Worm (Caenorhabditis elegans) whole organism, young adult: ENCODE data around the gene C55C3.7.

ENCODE experiments used
- B0336.3 ChIP-seq: fragments of 200-800 bp; sonication (Bioruptor generic); IDR thresholded peaks from 2 replicates; pipeline ENCODE4 v1.3.6; 2022; ENCODE audit warnings: missing genetic modification characterization, missing compliant biosample characterization
- F22D6.2 ChIP-seq: sonication (generic microtip); optimal IDR thresholded peaks from 2 replicates; lab custom pipeline; 2016; ENCODE audit warnings: mild to moderate bottlenecking, missing genetic modification characterization, missing compliant biosample characterization
- F23B12.7 ChIP-seq: sonication (generic microtip); optimal IDR thresholded peaks from 2 replicates; lab custom pipeline; 2017; ENCODE audit warnings: missing genetic modification characterization, mild to moderate bottlenecking, missing compliant biosample characterization, antibody characterized with exemption, moderate library complexity; ENCODE audit not compliant: insufficient read depth
- F33H1.4 ChIP-seq: fragments of 200-800 bp; sonication (Bioruptor generic); IDR thresholded peaks from 2 replicates; pipeline ENCODE4 v1.3.6; 2022; ENCODE audit warnings: missing genetic modification reagents, missing genetic modification characterization, missing compliant biosample characterization
- F37B4.10 ChIP-seq: fragments of 200-800 bp; sonication (Bioruptor generic); IDR thresholded peaks from 2 replicates; pipeline ENCODE4 v1.3.6; 2022; ENCODE audit warnings: missing genetic modification characterization, missing compliant biosample characterization
- F52B5.7 ChIP-seq: sonication (generic microtip); optimal IDR thresholded peaks from 2 replicates; lab custom pipeline; 2016; ENCODE audit warnings: mild to moderate bottlenecking, missing genetic modification characterization, missing compliant biosample characterization
- K11D2.4 ChIP-seq: fragments of 200-800 bp; sonication (Bioruptor generic); IDR thresholded peaks from 2 replicates; pipeline ENCODE4 v1.3.6; 2022; ENCODE audit warnings: missing genetic modification reagents, missing genetic modification characterization, missing compliant biosample characterization
- T26A5.8 ChIP-seq: sonication (generic microtip); optimal IDR thresholded peaks from 2 replicates; lab custom pipeline; 2016; ENCODE audit warnings: missing genetic modification characterization, missing compliant biosample characterization
- Y53G8AR.9 ChIP-seq: fragments of 200-800 bp; sonication (Bioruptor generic); conservative IDR thresholded peaks from 2 replicates; pipeline ENCODE4 v1.3.6; 2022; ENCODE audit warnings: missing genetic modification reagents, missing genetic modification characterization, missing compliant biosample characterization
- Y67H2A.10 ChIP-seq: fragments of 200-800 bp; sonication (Bioruptor generic); conservative IDR thresholded peaks from 2 replicates; pipeline ENCODE4 v1.3.6; 2022; ENCODE audit warnings: missing genetic modification reagents, missing genetic modification characterization, missing compliant biosample characterization
- akir-1 ChIP-seq: fragments of 200-800 bp; sonication (Bioruptor generic); optimal IDR thresholded peaks from 2 replicates; lab custom pipeline; 2018; ENCODE audit warnings: mild to moderate bottlenecking, missing genetic modification characterization, moderate library complexity, missing compliant biosample characterization
- attf-6 ChIP-seq: fragments of 200-800 bp; sonication (Bioruptor generic); IDR thresholded peaks from 2 replicates; pipeline ENCODE4 v1.3.6; 2022; ENCODE audit warnings: missing genetic modification reagents, missing genetic modification characterization, missing compliant biosample characterization
- ccch-3 ChIP-seq: fragments of 200-800 bp; sonication (Bioruptor generic); optimal IDR thresholded peaks from 2 replicates; lab custom pipeline; 2018; ENCODE audit warnings: mild to moderate bottlenecking, missing genetic modification characterization, missing compliant biosample characterization
- cebp-1 ChIP-seq, 2 experiments: fragments of 200-800 bp in 1 of 2; sonication (Bioruptor generic) in 1 of 2; sonication (generic microtip) in 1 of 2; IDR thresholded peaks in 1 of 2; optimal IDR thresholded peaks in 1 of 2; 2 replicates each; pipeline versions ENCODE4 v1.3.6 to Lab custom; 2017 to 2022; ENCODE audit warnings: missing compliant biosample characterization in 2 of 2, missing genetic modification characterization in 2 of 2, mild to moderate bottlenecking in 1 of 2, missing genetic modification reagents in 1 of 2, moderate library complexity in 1 of 2
- ceh-79 ChIP-seq: sonication (generic microtip); optimal IDR thresholded peaks from 2 replicates; lab custom pipeline; 2017; ENCODE audit warnings: mild to moderate bottlenecking, missing genetic modification characterization, missing compliant biosample characterization
- dox-1 ChIP-seq: fragments of 200-800 bp; sonication (Bioruptor generic); IDR thresholded peaks from 2 replicates; pipeline ENCODE4 v1.3.6; 2022; ENCODE audit warnings: missing genetic modification reagents, missing genetic modification characterization, missing compliant biosample characterization
- egl-18 ChIP-seq: fragments of 200-800 bp; sonication (Bioruptor generic); IDR thresholded peaks from 2 replicates; pipeline ENCODE4 v1.3.6; 2022; ENCODE audit warnings: missing genetic modification reagents, missing genetic modification characterization, missing compliant biosample characterization
- ets-4 ChIP-seq: fragments of 200-800 bp; sonication (Bioruptor generic); optimal IDR thresholded peaks from 2 replicates; lab custom pipeline; 2018; ENCODE audit warnings: mild to moderate bottlenecking, missing genetic modification characterization, missing compliant biosample characterization
- fkh-3 ChIP-seq: sonication (generic microtip); optimal IDR thresholded peaks from 2 replicates; lab custom pipeline; 2016; ENCODE audit warnings: mild to moderate bottlenecking, missing genetic modification characterization, missing compliant biosample characterization
- hmg-1.2 ChIP-seq: fragments of 200-800 bp; sonication (Bioruptor generic); IDR thresholded peaks from 2 replicates; pipeline ENCODE4 v1.3.6; 2022; ENCODE audit warnings: missing genetic modification reagents, missing genetic modification characterization, missing compliant biosample characterization
- hsf-1 ChIP-seq: fragments of 200-800 bp; sonication (Bioruptor generic); IDR thresholded peaks from 2 replicates; pipeline ENCODE4 v1.3.6; 2022; ENCODE audit warnings: missing genetic modification reagents, missing genetic modification characterization, missing compliant biosample characterization
- let-607 ChIP-seq, 2 experiments: fragments of 200-800 bp in 1 of 2; sonication (Bioruptor generic) in 1 of 2; sonication (generic microtip) in 1 of 2; optimal IDR thresholded peaks; 2 replicates each; lab custom pipeline; 2016 to 2018; ENCODE audit warnings: mild to moderate bottlenecking in 2 of 2, missing compliant biosample characterization in 2 of 2, missing genetic modification characterization in 2 of 2, moderate library complexity in 2 of 2, missing genotype in 1 of 2
- lin-26 ChIP-seq: fragments of 200-800 bp; sonication (Bioruptor generic); IDR thresholded peaks from 2 replicates; pipeline ENCODE4 v1.3.6; 2022; ENCODE audit warnings: missing genetic modification reagents, missing genetic modification characterization, missing compliant biosample characterization
- madf-6 ChIP-seq: fragments of 200-800 bp; sonication (Bioruptor generic); IDR thresholded peaks from 2 replicates; pipeline ENCODE4 v1.3.6; 2022; ENCODE audit warnings: missing genetic modification reagents, missing genetic modification characterization, missing compliant biosample characterization
- madf-8 ChIP-seq: fragments of 200-800 bp; sonication (Bioruptor generic); conservative IDR thresholded peaks from 2 replicates; pipeline ENCODE4 v1.3.6; 2022; ENCODE audit warnings: missing genetic modification reagents, missing genetic modification characterization, missing compliant biosample characterization
- mcd-1 ChIP-seq: fragments of 200-800 bp; sonication (Bioruptor generic); IDR thresholded peaks from 2 replicates; pipeline ENCODE4 v1.3.6; 2022; ENCODE audit warnings: missing genetic modification reagents, missing genetic modification characterization, missing compliant biosample characterization
- nfyb-1 ChIP-seq: fragments of 200-800 bp; sonication (Bioruptor generic); IDR thresholded peaks from 2 replicates; pipeline ENCODE4 v1.3.6; 2022; ENCODE audit warnings: missing genetic modification reagents, missing genetic modification characterization, missing compliant biosample characterization
- nhr-120 ChIP-seq: fragments of 200-800 bp; sonication (Bioruptor generic); IDR thresholded peaks from 2 replicates; pipeline ENCODE4 v1.3.6; 2022; ENCODE audit warnings: missing genetic modification characterization, missing compliant biosample characterization
- nhr-80 ChIP-seq: sonication (generic microtip); optimal IDR thresholded peaks from 2 replicates; lab custom pipeline; 2016; ENCODE audit warnings: missing genetic modification characterization, missing compliant biosample characterization
- nhr-90 ChIP-seq: sonication (generic microtip); optimal IDR thresholded peaks from 2 replicates; lab custom pipeline; 2016; ENCODE audit warnings: missing genotype, mild to moderate bottlenecking, missing genetic modification characterization, missing compliant biosample characterization
- pbrm-1 ChIP-seq: fragments of 200-800 bp; sonication (Bioruptor generic); IDR thresholded peaks from 2 replicates; pipeline ENCODE4 v1.3.6; 2022; ENCODE audit warnings: missing genetic modification reagents, missing genetic modification characterization, missing compliant biosample characterization
- sea-2 ChIP-seq: fragments of 200-800 bp; sonication (Bioruptor generic); IDR thresholded peaks from 2 replicates; pipeline ENCODE4 v1.3.6; 2022; ENCODE audit warnings: missing genetic modification characterization, missing compliant biosample characterization
- snpc-1.3 ChIP-seq: sonication (generic microtip); optimal IDR thresholded peaks from 2 replicates; lab custom pipeline; 2017; ENCODE audit warnings: missing genetic modification characterization, mild to moderate bottlenecking, missing compliant biosample characterization, antibody characterized with exemption, moderate library complexity, missing genotype, missing genetic modification reagents; ENCODE audit not compliant: insufficient read depth
- snpc-4 ChIP-seq, 5 experiments: fragments of 150-350 bp in 1 of 5; sonication (generic microtip) in 4 of 5; optimal IDR thresholded peaks; 2 replicates each; lab custom pipeline; 2014 to 2018; ENCODE audit warnings: missing genetic modification characterization in 5 of 5, missing biosample characterization in 3 of 5, antibody characterized with exemption in 2 of 5, mild to moderate bottlenecking in 2 of 5, missing compliant biosample characterization in 2 of 5, missing genotype in 2 of 5, moderate library complexity in 2 of 5, missing genetic modification reagents in 1 of 5
- tlf-1 ChIP-seq: fragments of 200-800 bp; sonication (Bioruptor generic); optimal IDR thresholded peaks from 2 replicates; lab custom pipeline; 2018; ENCODE audit warnings: mild to moderate bottlenecking, missing genetic modification characterization, missing compliant biosample characterization
- zfh-2 ChIP-seq: fragments of 200-800 bp; sonication (Bioruptor generic); conservative IDR thresholded peaks from 2 replicates; pipeline ENCODE4 v1.3.6; 2022; ENCODE audit warnings: missing genetic modification reagents, missing genetic modification characterization, missing compliant biosample characterization

The C55C3.7 gene

DNA sequence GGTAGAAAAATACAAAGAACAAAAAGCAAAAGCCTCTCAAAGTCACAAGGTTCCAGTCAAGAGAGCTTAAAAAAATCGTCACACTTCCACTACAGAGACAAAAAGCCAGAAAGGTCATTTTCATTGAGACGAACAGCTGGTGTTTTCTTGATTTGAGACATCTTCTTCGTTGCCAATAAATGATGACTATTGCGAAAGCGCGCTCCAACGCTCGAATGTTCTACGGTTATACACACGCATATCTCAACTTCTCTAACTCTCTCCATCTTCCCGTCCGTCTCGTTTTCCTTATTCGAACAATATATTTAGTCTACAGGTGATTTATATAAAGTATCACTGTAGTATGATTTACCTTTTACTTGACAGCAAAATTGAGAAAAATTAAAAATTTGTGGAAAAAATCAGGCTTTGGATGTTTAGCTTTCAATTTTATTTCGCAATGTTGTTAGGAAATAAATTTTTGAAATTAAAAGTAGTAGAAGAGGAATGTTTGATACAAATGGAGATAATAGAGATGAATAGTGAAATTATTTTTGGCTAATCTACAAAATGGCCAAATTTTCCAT is 17.0 kb downstream of the C55C3.7 start (continued):
- TF ChIP-seq pbrm-1 (GFP tag; lab: Robert Waterston, UW) (0 out of 2 replicates have a peak, but pooled peaks have one; percentile 30), B0336.3 (GFP tag; lab: Robert Waterston, UW) (no peak), mcd-1 (GFP tag; lab: Robert Waterston, UW) (peak; percentile 10; the same call in 1 of the 2 replicates), ets-4 (GFP tag; lab: Kevin White, UChicago) (no peak), snpc-4 (GFP tag; optimal IDR thresholded peaks at IDR 0.05; lab: Kevin White, UChicago) (no peak), snpc-4 (tag; optimal IDR thresholded peaks at IDR 0.05; lab: Kevin White, UChicago) (peak in 1 of 4 experiments; percentile 67), attf-6 (GFP tag; lab: Robert Waterston, UW) (no peak), F23B12.7 (tag; lab: Kevin White, UChicago) (no peak), lin-26 (GFP tag; lab: Robert Waterston, UW) (0 out of 2 replicates have a peak, but pooled peaks have one; percentile 13), tlf-1 (GFP tag; lab: Kevin White, UChicago) (no peak), ceh-79 (no peak), egl-18 (GFP tag; lab: Robert Waterston, UW) (no peak), akir-1 (no peak), hmg-1.2 (GFP tag; lab: Robert Waterston, UW) (peak; percentile 50; the same call in 1 of the 2 replicates), snpc-1.3 (tag; lab: Kevin White, UChicago) (no peak), K11D2.4 (GFP tag; lab: Robert Waterston, UW) (0 out of 2 replicates have a peak, but pooled peaks have one; percentile 29), hsf-1 (GFP tag; lab: Robert Waterston, UW) (0 out of 2 replicates have a peak, but pooled peaks have one; percentile 44), ccch-3 (GFP tag; lab: Kevin White, UChicago) (no peak)

DNA sequence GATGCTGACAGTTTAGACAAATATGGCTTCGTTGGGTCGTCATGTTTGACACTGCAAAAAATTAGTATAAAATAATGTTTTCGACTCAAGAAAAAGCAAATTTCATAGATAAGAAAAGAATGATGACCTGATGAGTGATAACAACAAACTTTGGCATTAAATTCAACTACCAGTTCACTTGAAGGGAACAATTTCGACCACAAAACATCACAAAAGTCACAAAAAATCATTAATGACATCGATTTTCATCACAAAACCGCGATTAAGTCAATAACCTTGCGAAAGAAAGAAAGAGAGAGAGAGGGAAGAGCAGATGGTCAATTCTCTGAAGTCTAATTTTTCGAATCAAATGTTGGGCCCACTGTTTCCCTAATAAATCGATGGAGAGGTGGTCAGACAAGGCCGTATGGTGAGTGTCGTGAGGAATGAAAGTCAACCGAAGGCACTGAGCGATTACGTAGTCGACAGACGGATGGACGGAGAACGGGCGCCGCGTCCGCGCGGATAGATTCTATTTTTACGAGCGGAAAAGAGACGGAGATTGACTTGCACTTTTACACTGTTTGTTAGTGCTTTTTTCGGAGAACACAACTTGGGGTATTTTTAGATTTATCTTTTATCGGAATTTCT is 18.0 kb downstream of the C55C3.7 start, which contains the start of gene bec-1:
bec-1 (minus strand) TSS at position 51 of the 630 bp plus-strand sequence.
- no peak for TF ChIP-seq fkh-3 (tag; lab: Kevin White, UChicago)
- no peak for TF ChIP-seq sea-2 (GFP tag; lab: Robert Waterston, UW)
- TF ChIP-seq madf-6 (GFP tag; lab: Robert Waterston, UW): peak; percentile 37; the same call in 1 of the 2 replicates
- TF ChIP-seq madf-8: no peak
- TF ChIP-seq Y53G8AR.9 (GFP tag; lab: Robert Waterston, UW): peak; percentile 57; the same call in 1 of the 2 replicates
- peak; percentile 14 for TF ChIP-seq nhr-90 (tag; lab: Kevin White, UChicago)
- peak in 1 of 2 experiments; percentile 20 for TF ChIP-seq let-607 (tag; optimal IDR thresholded peaks at IDR 0.05; lab: Kevin White, UChicago)
- TF ChIP-seq snpc-1.3 (tag; lab: Kevin White, UChicago): no peak
- TF ChIP-seq lin-26 (GFP tag; lab: Robert Waterston, UW): no peak
- no peak for TF ChIP-seq akir-1
- TF ChIP-seq nfyb-1: peak; percentile 62
- no peak for TF ChIP-seq F22D6.2 (tag; lab: Kevin White, UChicago)
- no peak for TF ChIP-seq F33H1.4 (GFP tag; lab: Robert Waterston, UW)
- TF ChIP-seq Y67H2A.10 (GFP tag; lab: Robert Waterston, UW): no peak
- peak; percentile 57; the same call in 1 of the 2 replicates for TF ChIP-seq B0336.3 (GFP tag; lab: Robert Waterston, UW)
- no peak for TF ChIP-seq F37B4.10
- TF ChIP-seq cebp-1 (GFP tag; IDR thresholded peaks at IDR 0.05; lab: Robert Waterston, UW): no peak
- TF ChIP-seq cebp-1 (tag; optimal IDR thresholded peaks at IDR 0.05; lab: Kevin White, UChicago): no peak
- no peak for TF ChIP-seq attf-6 (GFP tag; lab: Robert Waterston, UW)
- TF ChIP-seq ets-4 (GFP tag; lab: Kevin White, UChicago): peak; percentile 28
- TF ChIP-seq dox-1 (GFP tag; lab: Robert Waterston, UW): peak; percentile 25; the same call in 1 of the 2 replicates
- no peak for TF ChIP-seq nhr-120 (GFP tag; lab: Robert Waterston, UW)
- TF ChIP-seq pbrm-1 (GFP tag; lab: Robert Waterston, UW): 0 out of 2 replicates have a peak, but pooled peaks have one; percentile 29
- TF ChIP-seq F52B5.7 (tag; lab: Kevin White, UChicago): peak; percentile 7
- TF ChIP-seq nhr-80 (tag; lab: Kevin White, UChicago): peak; percentile 12
- TF ChIP-seq tlf-1 (GFP tag; lab: Kevin White, UChicago): no peak
- no peak for TF ChIP-seq zfh-2
- no peak for TF ChIP-seq T26A5.8
